Fruit fly (Drosophila melanogaster) whole organism, prepupa: Measurements from ENCODE around the gene bnl.
A peak's percentile ranks its signal among the peaks of the same experiment; 100 is the strongest.

ENCODE experiments used
- Blimp-1 ChIP-seq: fragments of 200-800 bp; sonication (Bioruptor generic); optimal IDR thresholded peaks from 3 replicates; lab custom pipeline; 2017; ENCODE audit warnings: missing biosample characterization, missing genetic modification characterization, mild to moderate bottlenecking, moderate library complexity, missing genetic modification reagents
- CG10631 ChIP-seq: fragments of 200-800 bp; sonication (Bioruptor generic); optimal IDR thresholded peaks from 2 replicates; lab custom pipeline; 2016; ENCODE audit warnings: missing biosample characterization, missing genetic modification characterization
- CG10669 ChIP-seq: fragments of 200-800 bp; sonication (Bioruptor generic); optimal IDR thresholded peaks from 3 replicates; lab custom pipeline; 2018; ENCODE audit warnings: missing biosample characterization, mild to moderate bottlenecking, missing genetic modification characterization, moderate library complexity
- CG11294 ChIP-seq: fragments of 200-800 bp; sonication (Bioruptor generic); IDR thresholded peaks from 2 replicates; pipeline ENCODE4 v1.3.6; 2022; ENCODE audit warnings: missing biosample characterization, missing genetic modification characterization
- CG11762 ChIP-seq: fragments of 200-800 bp; sonication (Bioruptor generic); optimal IDR thresholded peaks from 3 replicates; lab custom pipeline; 2016; ENCODE audit warnings: missing biosample characterization, missing genetic modification characterization; ENCODE audit not compliant: insufficient read depth
- CG11902 ChIP-seq: fragments of 200-800 bp; sonication (Bioruptor generic); optimal IDR thresholded peaks from 3 replicates; lab custom pipeline; 2016; ENCODE audit warnings: missing biosample characterization, missing genetic modification characterization
- CG15336 ChIP-seq: fragments of 200-800 bp; sonication (Bioruptor generic); IDR thresholded peaks from 2 replicates; pipeline ENCODE4 v1.3.6; 2022; ENCODE audit warnings: missing biosample characterization, missing genetic modification characterization
- CG1621 ChIP-seq: fragments of 200-800 bp; sonication (Bioruptor generic); optimal IDR thresholded peaks from 3 replicates; lab custom pipeline; 2018; ENCODE audit warnings: missing biosample characterization, mild to moderate bottlenecking, missing genetic modification characterization
- CG16779 ChIP-seq: fragments of 200-800 bp; sonication (Bioruptor generic); optimal IDR thresholded peaks from 3 replicates; lab custom pipeline; 2017; ENCODE audit warnings: missing biosample characterization, mild to moderate bottlenecking, missing genetic modification characterization
- CG3032 ChIP-seq: fragments of 200-800 bp; optimal IDR thresholded peaks from 2 replicates; lab custom pipeline; 2019; ENCODE audit warnings: missing biosample characterization, mild to moderate bottlenecking, missing genetic modification characterization, moderate library complexity
- CG31627 ChIP-seq: fragments of 200-800 bp; sonication (Bioruptor generic); optimal IDR thresholded peaks from 3 replicates; lab custom pipeline; 2016; ENCODE audit warnings: missing biosample characterization, missing genetic modification characterization
- CG32006 ChIP-seq: fragments of 200-800 bp; sonication (Bioruptor generic); optimal IDR thresholded peaks from 3 replicates; lab custom pipeline; 2017; ENCODE audit warnings: missing biosample characterization, mild to moderate bottlenecking, missing genetic modification characterization
- CG34406 ChIP-seq: fragments of 200-800 bp; sonication (Bioruptor generic); optimal IDR thresholded peaks from 3 replicates; lab custom pipeline; 2016; ENCODE audit warnings: missing biosample characterization, missing genetic modification characterization
- CG3919 ChIP-seq: fragments of 200-800 bp; sonication (Bioruptor generic); optimal IDR thresholded peaks from 3 replicates; lab custom pipeline; 2016; ENCODE audit warnings: missing biosample characterization, missing genetic modification characterization
- CG4318 ChIP-seq: fragments of 200-800 bp; sonication (Bioruptor generic); optimal IDR thresholded peaks from 3 replicates; lab custom pipeline; 2017; ENCODE audit warnings: missing biosample characterization, mild to moderate bottlenecking, missing genetic modification characterization
- CG6163 ChIP-seq: fragments of 200-800 bp; sonication (Bioruptor generic); IDR thresholded peaks from 3 replicates; pipeline ENCODE4 v1.3.6; 2022; ENCODE audit warnings: missing biosample characterization, missing genetic modification characterization
- CG6854 ChIP-seq: fragments of 200-800 bp; sonication (Bioruptor generic); optimal IDR thresholded peaks from 2 replicates; lab custom pipeline; 2017; ENCODE audit warnings: missing biosample characterization, mild to moderate bottlenecking, missing genetic modification characterization
- CG8119 ChIP-seq: fragments of 200-800 bp; sonication (Bioruptor generic); IDR thresholded peaks from 3 replicates; pipeline ENCODE4 v1.3.6; 2022; ENCODE audit warnings: missing biosample characterization, missing genetic modification characterization
- CG8319 ChIP-seq: fragments of 200-800 bp; sonication (Bioruptor generic); optimal IDR thresholded peaks from 3 replicates; lab custom pipeline; 2016; ENCODE audit warnings: missing biosample characterization, missing genetic modification characterization
- Eip93F ChIP-seq: fragments of 200-800 bp; sonication (Bioruptor generic); optimal IDR thresholded peaks from 2 replicates; lab custom pipeline; 2016; ENCODE audit warnings: missing biosample characterization, mild to moderate bottlenecking, missing genetic modification characterization
- Ets21C ChIP-seq: fragments of 200-800 bp; sonication (Bioruptor generic); optimal IDR thresholded peaks from 3 replicates; lab custom pipeline; 2016; ENCODE audit warnings: missing biosample characterization, missing genetic modification characterization
- Gug ChIP-seq: fragments of 200-800 bp; sonication (Bioruptor generic); IDR thresholded peaks from 2 replicates; pipeline ENCODE4 v1.3.6; 2022; ENCODE audit warnings: missing biosample characterization, missing genetic modification characterization
- Hr38 ChIP-seq: sonication (Bioruptor generic); optimal IDR thresholded peaks from 2 replicates; lab custom pipeline; 2016; ENCODE audit warnings: missing biosample characterization, missing genetic modification characterization
- Hr39 ChIP-seq: fragments of 200-800 bp; sonication (Bioruptor generic); optimal IDR thresholded peaks from 2 replicates; lab custom pipeline; 2016; ENCODE audit warnings: missing biosample characterization, missing genetic modification characterization
- Hr4 ChIP-seq: fragments of 200-800 bp; sonication (Bioruptor generic); optimal IDR thresholded peaks from 3 replicates; lab custom pipeline; 2016; ENCODE audit warnings: missing biosample characterization, missing genetic modification characterization
- Lpt ChIP-seq: fragments of 200-800 bp; sonication (Bioruptor generic); optimal IDR thresholded peaks from 3 replicates; lab custom pipeline; 2016; ENCODE audit warnings: missing biosample characterization, missing genetic modification characterization
- Met ChIP-seq: fragments of 200-800 bp; sonication (Bioruptor generic); optimal IDR thresholded peaks from 3 replicates; lab custom pipeline; 2016; ENCODE audit warnings: missing biosample characterization, missing genetic modification characterization
- OdsH ChIP-seq: fragments of 200-800 bp; sonication (Bioruptor generic); optimal IDR thresholded peaks from 3 replicates; lab custom pipeline; 2016; ENCODE audit warnings: missing biosample characterization, missing genetic modification characterization
- Smox ChIP-seq: fragments of 200-800 bp; sonication (Bioruptor generic); optimal IDR thresholded peaks from 3 replicates; lab custom pipeline; 2016; ENCODE audit warnings: missing biosample characterization, missing genetic modification characterization
- Sox102F ChIP-seq: fragments of 200-800 bp; sonication (Bioruptor generic); optimal IDR thresholded peaks from 2 replicates; lab custom pipeline; 2016; ENCODE audit warnings: missing biosample characterization, mild to moderate bottlenecking, missing genetic modification characterization
- Sox14 ChIP-seq: fragments of 200-800 bp; sonication (Bioruptor generic); optimal IDR thresholded peaks from 3 replicates; lab custom pipeline; 2016; ENCODE audit warnings: missing biosample characterization, missing genetic modification characterization
- achi ChIP-seq: fragments of 200-800 bp; sonication (Bioruptor generic); optimal IDR thresholded peaks from 3 replicates; lab custom pipeline; 2016; ENCODE audit warnings: missing biosample characterization, missing genetic modification characterization
- acj6 ChIP-seq: fragments of 200-800 bp; sonication (Bioruptor generic); optimal IDR thresholded peaks from 3 replicates; lab custom pipeline; 2016; ENCODE audit warnings: missing biosample characterization, missing genetic modification characterization
- cyc ChIP-seq: fragments of 200-800 bp; sonication (Bioruptor generic); optimal IDR thresholded peaks from 3 replicates; lab custom pipeline; 2016; ENCODE audit warnings: missing biosample characterization, missing genetic modification characterization
- esn ChIP-seq: fragments of 200-800 bp; sonication (Bioruptor generic); optimal IDR thresholded peaks from 2 replicates; lab custom pipeline; 2016; ENCODE audit warnings: missing biosample characterization, mild to moderate bottlenecking, missing genetic modification characterization, moderate library complexity
- fd59A ChIP-seq: fragments of 200-800 bp; sonication (Bioruptor generic); optimal IDR thresholded peaks from 2 replicates; lab custom pipeline; 2017; ENCODE audit warnings: missing biosample characterization, mild to moderate bottlenecking, missing genetic modification characterization, missing genetic modification reagents
- lz ChIP-seq: fragments of 200-800 bp; sonication (Bioruptor generic); optimal IDR thresholded peaks from 3 replicates; lab custom pipeline; 2016; ENCODE audit warnings: missing biosample characterization, missing genetic modification characterization
- pdm3 ChIP-seq: fragments of 200-800 bp; sonication (Bioruptor generic); optimal IDR thresholded peaks from 3 replicates; lab custom pipeline; 2016; ENCODE audit warnings: missing biosample characterization, missing genetic modification characterization
- salr ChIP-seq, 2 experiments: fragments of 200-800 bp; sonication (Bioruptor generic); optimal IDR thresholded peaks; 3 replicates each; lab custom pipeline; 2016 to 2018; ENCODE audit warnings: missing biosample characterization in 2 of 2, missing genetic modification characterization in 2 of 2, mild to moderate bottlenecking in 1 of 2
- ss ChIP-seq, 2 experiments: fragments of 200-800 bp; sonication (Bioruptor generic); optimal IDR thresholded peaks; 2 replicates in 1 of 2; 3 replicates in 1 of 2; lab custom pipeline; 2017 to 2018; ENCODE audit warnings: mild to moderate bottlenecking in 2 of 2, missing biosample characterization in 2 of 2, missing genetic modification characterization in 2 of 2, moderate library complexity in 1 of 2
- svp ChIP-seq: fragments of 200-800 bp; sonication (Bioruptor generic); peaks from one replicate; lab custom pipeline; 2016; ENCODE audit warnings: missing biosample characterization, missing genetic modification characterization
- topi ChIP-seq: fragments of 200-800 bp; sonication (Bioruptor generic); optimal IDR thresholded peaks from 3 replicates; lab custom pipeline; 2016; ENCODE audit warnings: missing biosample characterization, missing genetic modification characterization
- vri ChIP-seq: fragments of 200-800 bp; sonication (Bioruptor generic); optimal IDR thresholded peaks from 3 replicates; lab custom pipeline; 2016; ENCODE audit warnings: missing biosample characterization, mild to moderate bottlenecking, missing genetic modification characterization

Gene bnl

dm6 chr3R:19875118-19875887 lies 38.7 kb upstream of the bnl start, which contains the start of gene Mrp5 (continued):
- TF ChIP-seq CG11294, result no peak
- peak; percentile 26 for TF ChIP-seq acj6
- peak; percentile 1 for TF ChIP-seq CG8319 (GFP tag; lab: Kevin White, UChicago)
- peak; percentile 31 for TF ChIP-seq CG3032

dm6 chr3R:19873102-19873737 lies 36.6 kb upstream of the bnl start:
- TF ChIP-seq CG8119 (no peak), CG4318 (no peak), CG32006 (no peak), Sox102F (no peak), salr (GFP tag; optimal IDR thresholded peaks at IDR 0.05; lab: Kevin White, UChicago) (no peak), CG10631 (GFP tag; lab: Kevin White, UChicago) (no peak), CG6854 (no peak), CG10669 (GFP tag; lab: Kevin White, UChicago) (no peak), acj6 (no peak), fd59A (no peak)

- peak; percentile 77 for TF ChIP-seq Ets21C (GFP tag; lab: Kevin White, UChicago)
- TF ChIP-seq pdm3 (GFP tag; lab: Kevin White, UChicago), result peak; percentile 85
- peak; percentile 79 for TF ChIP-seq acj6
- peak; percentile 81 for TF ChIP-seq Met (GFP tag; lab: Kevin White, UChicago)
- peak; percentile 75 for TF ChIP-seq CG11902 (GFP tag; lab: Kevin White, UChicago)
- TF ChIP-seq esn, result peak; percentile 87
- TF ChIP-seq OdsH (GFP tag; lab: Kevin White, UChicago), result peak; percentile 85
- TF ChIP-seq Smox (GFP tag; lab: Kevin White, UChicago), result peak; percentile 82
- peak; percentile 79 for TF ChIP-seq CG11294
- peak; percentile 47 for TF ChIP-seq Blimp-1 (GFP tag; lab: Kevin White, UChicago)
- peak in 1 of 2 experiments; percentile 39 for TF ChIP-seq ss (GFP tag; optimal IDR thresholded peaks at IDR 0.05; lab: Kevin White, UChicago)
- peak; percentile 81 for TF ChIP-seq CG11762 (GFP tag; lab: Kevin White, UChicago)
- TF ChIP-seq CG1621 (tag; lab: Kevin White, UChicago), result peak; percentile 26
- TF ChIP-seq CG34406, result peak; percentile 74
- no peak for TF ChIP-seq svp (GFP tag; lab: Kevin White, UChicago)
- no peak for TF ChIP-seq Hr38 (GFP tag; lab: Kevin White, UChicago)
- TF ChIP-seq CG31627, result peak; percentile 90
- TF ChIP-seq CG4318, result peak; percentile 73
- peak; percentile 71 for TF ChIP-seq CG8319 (GFP tag; lab: Kevin White, UChicago)
- peak; percentile 89 for TF ChIP-seq CG3032
- peak; percentile 59 for TF ChIP-seq vri (GFP tag; lab: Kevin White, UChicago)
- TF ChIP-seq Eip93F (GFP tag; lab: Kevin White, UChicago), result peak; percentile 85
- peak; percentile 70 for TF ChIP-seq Lpt (GFP tag; lab: Kevin White, UChicago)
- TF ChIP-seq CG15336 (GFP tag; lab: Robert Waterston, UW), result peak; percentile 71
- peak; percentile 77 for TF ChIP-seq CG6163
- peak; percentile 80 for TF ChIP-seq CG3919 (GFP tag; lab: Kevin White, UChicago)
- TF ChIP-seq salr (GFP tag; optimal IDR thresholded peaks at IDR 0.05; lab: Kevin White, UChicago), result peak; percentile 26 to 83
- peak; percentile 89 for TF ChIP-seq Hr39 (GFP tag; lab: Kevin White, UChicago)
- peak; percentile 86 for TF ChIP-seq Hr4
- TF ChIP-seq lz, result peak; percentile 89
- TF ChIP-seq fd59A, result peak; percentile 63
- TF ChIP-seq cyc, result peak; percentile 84
- peak; percentile 79 for TF ChIP-seq topi (GFP tag; lab: Kevin White, UChicago)
- peak; percentile 74 for TF ChIP-seq CG8119
- no peak for TF ChIP-seq CG16779
- TF ChIP-seq achi, result peak; percentile 86
- peak; percentile 74 for TF ChIP-seq Sox14 (GFP tag; lab: Kevin White, UChicago)
- TF ChIP-seq Sox102F, result peak; percentile 83
- peak; percentile 83 for TF ChIP-seq Gug
These were observed 27.6 kb upstream of the bnl start, which contains the start of the genes CG4572 and CG4686 for dm6 chr3R:19863979-19864775. TSS of gene CG4572 (minus strand) at chr3R:19864393. TSS of gene CG4686 (plus strand) at chr3R:19864496.
